Fruit fly (Drosophila melanogaster) whole organism, prepupa: ENCODE results near the gene ND-51.
A peak's percentile ranks its signal among the peaks of the same experiment; 100 is the strongest.

Experiments used
- Blimp-1 ChIP-seq: fragments of 200-800 bp; sonication (Bioruptor generic); optimal IDR thresholded peaks from 3 replicates; lab custom pipeline; 2017; ENCODE audit warnings: missing biosample characterization, missing genetic modification characterization, mild to moderate bottlenecking, moderate library complexity, missing genetic modification reagents
- CG10631 ChIP-seq: fragments of 200-800 bp; sonication (Bioruptor generic); optimal IDR thresholded peaks from 2 replicates; lab custom pipeline; 2016; ENCODE audit warnings: missing biosample characterization, missing genetic modification characterization
- CG10669 ChIP-seq: fragments of 200-800 bp; sonication (Bioruptor generic); optimal IDR thresholded peaks from 3 replicates; lab custom pipeline; 2018; ENCODE audit warnings: missing biosample characterization, mild to moderate bottlenecking, missing genetic modification characterization, moderate library complexity
- CG11762 ChIP-seq: fragments of 200-800 bp; sonication (Bioruptor generic); optimal IDR thresholded peaks from 3 replicates; lab custom pipeline; 2016; ENCODE audit warnings: missing biosample characterization, missing genetic modification characterization; ENCODE audit not compliant: insufficient read depth
- CG15336 ChIP-seq: fragments of 200-800 bp; sonication (Bioruptor generic); IDR thresholded peaks from 2 replicates; pipeline ENCODE4 v1.3.6; 2022; ENCODE audit warnings: missing biosample characterization, missing genetic modification characterization
- CG1621 ChIP-seq: fragments of 200-800 bp; sonication (Bioruptor generic); optimal IDR thresholded peaks from 3 replicates; lab custom pipeline; 2018; ENCODE audit warnings: missing biosample characterization, mild to moderate bottlenecking, missing genetic modification characterization
- CG16779 ChIP-seq: fragments of 200-800 bp; sonication (Bioruptor generic); optimal IDR thresholded peaks from 3 replicates; lab custom pipeline; 2017; ENCODE audit warnings: missing biosample characterization, mild to moderate bottlenecking, missing genetic modification characterization
- CG3032 ChIP-seq: fragments of 200-800 bp; optimal IDR thresholded peaks from 2 replicates; lab custom pipeline; 2019; ENCODE audit warnings: missing biosample characterization, mild to moderate bottlenecking, missing genetic modification characterization, moderate library complexity
- CG31627 ChIP-seq: fragments of 200-800 bp; sonication (Bioruptor generic); optimal IDR thresholded peaks from 3 replicates; lab custom pipeline; 2016; ENCODE audit warnings: missing biosample characterization, missing genetic modification characterization
- CG4318 ChIP-seq: fragments of 200-800 bp; sonication (Bioruptor generic); optimal IDR thresholded peaks from 3 replicates; lab custom pipeline; 2017; ENCODE audit warnings: missing biosample characterization, mild to moderate bottlenecking, missing genetic modification characterization
- CG6163 ChIP-seq: fragments of 200-800 bp; sonication (Bioruptor generic); IDR thresholded peaks from 3 replicates; pipeline ENCODE4 v1.3.6; 2022; ENCODE audit warnings: missing biosample characterization, missing genetic modification characterization
- CG6792 ChIP-seq: fragments of 200-800 bp; sonication (Bioruptor generic); optimal IDR thresholded peaks from 3 replicates; lab custom pipeline; 2016; ENCODE audit warnings: missing biosample characterization, missing genetic modification characterization
- CG6854 ChIP-seq: fragments of 200-800 bp; sonication (Bioruptor generic); optimal IDR thresholded peaks from 2 replicates; lab custom pipeline; 2017; ENCODE audit warnings: missing biosample characterization, mild to moderate bottlenecking, missing genetic modification characterization
- CG7368 ChIP-seq: fragments of 200-800 bp; sonication (Bioruptor generic); optimal IDR thresholded peaks from 3 replicates; lab custom pipeline; 2016; ENCODE audit warnings: missing biosample characterization, missing genetic modification characterization
- CG8319 ChIP-seq: fragments of 200-800 bp; sonication (Bioruptor generic); optimal IDR thresholded peaks from 3 replicates; lab custom pipeline; 2016; ENCODE audit warnings: missing biosample characterization, missing genetic modification characterization
- Eip75B ChIP-seq: fragments of 200-800 bp; sonication (Bioruptor generic); optimal IDR thresholded peaks from 3 replicates; lab custom pipeline; 2016; ENCODE audit warnings: missing biosample characterization, missing genetic modification characterization
- Eip78C ChIP-seq: fragments of 200-800 bp; sonication (Bioruptor generic); peaks from one replicate; lab custom pipeline; 2016; ENCODE audit warnings: missing biosample characterization, missing genetic modification characterization
- Ets21C ChIP-seq: fragments of 200-800 bp; sonication (Bioruptor generic); optimal IDR thresholded peaks from 3 replicates; lab custom pipeline; 2016; ENCODE audit warnings: missing biosample characterization, missing genetic modification characterization
- Ets96B ChIP-seq: fragments of 200-800 bp; optimal IDR thresholded peaks from 2 replicates; lab custom pipeline; 2019; ENCODE audit warnings: missing biosample characterization, mild to moderate bottlenecking, missing genetic modification characterization, moderate library complexity
- Hr39 ChIP-seq: fragments of 200-800 bp; sonication (Bioruptor generic); optimal IDR thresholded peaks from 2 replicates; lab custom pipeline; 2016; ENCODE audit warnings: missing biosample characterization, missing genetic modification characterization
- Hr4 ChIP-seq: fragments of 200-800 bp; sonication (Bioruptor generic); optimal IDR thresholded peaks from 3 replicates; lab custom pipeline; 2016; ENCODE audit warnings: missing biosample characterization, missing genetic modification characterization
- Met ChIP-seq: fragments of 200-800 bp; sonication (Bioruptor generic); optimal IDR thresholded peaks from 3 replicates; lab custom pipeline; 2016; ENCODE audit warnings: missing biosample characterization, missing genetic modification characterization
- OdsH ChIP-seq: fragments of 200-800 bp; sonication (Bioruptor generic); optimal IDR thresholded peaks from 3 replicates; lab custom pipeline; 2016; ENCODE audit warnings: missing biosample characterization, missing genetic modification characterization
- Smox ChIP-seq: fragments of 200-800 bp; sonication (Bioruptor generic); optimal IDR thresholded peaks from 3 replicates; lab custom pipeline; 2016; ENCODE audit warnings: missing biosample characterization, missing genetic modification characterization
- Sox102F ChIP-seq: fragments of 200-800 bp; sonication (Bioruptor generic); optimal IDR thresholded peaks from 2 replicates; lab custom pipeline; 2016; ENCODE audit warnings: missing biosample characterization, mild to moderate bottlenecking, missing genetic modification characterization
- Sox15 ChIP-seq: fragments of 200-800 bp; sonication (Bioruptor generic); optimal IDR thresholded peaks from 3 replicates; lab custom pipeline; 2016; ENCODE audit warnings: missing biosample characterization, missing genetic modification characterization
- cyc ChIP-seq: fragments of 200-800 bp; sonication (Bioruptor generic); optimal IDR thresholded peaks from 3 replicates; lab custom pipeline; 2016; ENCODE audit warnings: missing biosample characterization, missing genetic modification characterization
- dsx ChIP-seq: fragments of 200-800 bp; optimal IDR thresholded peaks from 3 replicates; lab custom pipeline; 2019; ENCODE audit warnings: missing biosample characterization, mild to moderate bottlenecking, missing genetic modification characterization, moderate library complexity; ENCODE audit not compliant: poor library complexity, severe bottlenecking
- eg ChIP-seq: fragments of 200-800 bp; sonication (Bioruptor generic); IDR thresholded peaks from 3 replicates; pipeline ENCODE4 v1.3.6; 2022; ENCODE audit warnings: missing biosample characterization, missing genetic modification characterization
- esn ChIP-seq: fragments of 200-800 bp; sonication (Bioruptor generic); optimal IDR thresholded peaks from 2 replicates; lab custom pipeline; 2016; ENCODE audit warnings: missing biosample characterization, mild to moderate bottlenecking, missing genetic modification characterization, moderate library complexity
- fkh ChIP-seq: fragments of 200-800 bp; sonication (Bioruptor generic); optimal IDR thresholded peaks from 3 replicates; lab custom pipeline; 2017; ENCODE audit warnings: missing biosample characterization, mild to moderate bottlenecking, missing genetic modification characterization, moderate library complexity
- lz ChIP-seq: fragments of 200-800 bp; sonication (Bioruptor generic); optimal IDR thresholded peaks from 3 replicates; lab custom pipeline; 2016; ENCODE audit warnings: missing biosample characterization, missing genetic modification characterization
- net ChIP-seq: fragments of 200-800 bp; sonication (Bioruptor generic); optimal IDR thresholded peaks from 3 replicates; lab custom pipeline; 2016; ENCODE audit warnings: missing biosample characterization, missing genetic modification characterization
- pdm3 ChIP-seq: fragments of 200-800 bp; sonication (Bioruptor generic); optimal IDR thresholded peaks from 3 replicates; lab custom pipeline; 2016; ENCODE audit warnings: missing biosample characterization, missing genetic modification characterization
- spab ChIP-seq: fragments of 200-800 bp; sonication (Bioruptor generic); optimal IDR thresholded peaks from 2 replicates; lab custom pipeline; 2017; ENCODE audit warnings: missing biosample characterization, mild to moderate bottlenecking, missing genetic modification characterization, missing genetic modification reagents
- ss ChIP-seq, 2 experiments: fragments of 200-800 bp; sonication (Bioruptor generic); optimal IDR thresholded peaks; 2 replicates in 1 of 2; 3 replicates in 1 of 2; lab custom pipeline; 2017 to 2018; ENCODE audit warnings: mild to moderate bottlenecking in 2 of 2, missing biosample characterization in 2 of 2, missing genetic modification characterization in 2 of 2, moderate library complexity in 1 of 2
- svp ChIP-seq: fragments of 200-800 bp; sonication (Bioruptor generic); peaks from one replicate; lab custom pipeline; 2016; ENCODE audit warnings: missing biosample characterization, missing genetic modification characterization
- vri ChIP-seq: fragments of 200-800 bp; sonication (Bioruptor generic); optimal IDR thresholded peaks from 3 replicates; lab custom pipeline; 2016; ENCODE audit warnings: missing biosample characterization, mild to moderate bottlenecking, missing genetic modification characterization

ND-51 gene

dm6 chr2L:6065823-6066222 lies 3.3 kb upstream of the ND-51 start, which contains the start of the genes Fbw5 and CG9147 (continued):
- TF ChIP-seq Eip75B: peak; percentile 100
- TF ChIP-seq Smox (GFP tag; lab: Kevin White, UChicago): peak; percentile 100
- TF ChIP-seq Sox15 (GFP tag; lab: Kevin White, UChicago): peak; percentile 99
- peak; percentile 100 for TF ChIP-seq CG6163 (GFP tag; lab: Robert Waterston, UW)
- peak; percentile 100 for TF ChIP-seq CG6792
- TF ChIP-seq CG10669 (GFP tag; lab: Kevin White, UChicago): peak; percentile 100
- peak; percentile 99 to 100 for TF ChIP-seq ss (GFP tag; optimal IDR thresholded peaks at IDR 0.05; lab: Kevin White, UChicago)
- TF ChIP-seq fkh (GFP tag; lab: Kevin White, UChicago): peak; percentile 96
- TF ChIP-seq pdm3 (GFP tag; lab: Kevin White, UChicago): peak; percentile 100
- peak; percentile 100 for TF ChIP-seq Ets96B (tag; lab: Kevin White, UChicago)
- peak; percentile 99 for TF ChIP-seq CG3032 (tag; lab: Kevin White, UChicago)
- TF ChIP-seq Blimp-1: peak; percentile 99
- TF ChIP-seq net (GFP tag; lab: Kevin White, UChicago): peak; percentile 100
- TF ChIP-seq OdsH: peak; percentile 100
- TF ChIP-seq CG16779 (tag; lab: Kevin White, UChicago): peak; percentile 99
- peak; percentile 99 for TF ChIP-seq CG8319
- peak; percentile 99 for TF ChIP-seq CG11762 (GFP tag; lab: Kevin White, UChicago)
- peak; percentile 100 for TF ChIP-seq Eip78C (GFP tag; lab: Kevin White, UChicago)
- TF ChIP-seq Hr39 (GFP tag; lab: Kevin White, UChicago): peak; percentile 100
- TF ChIP-seq Hr4 (GFP tag; lab: Kevin White, UChicago): peak; percentile 100
- TF ChIP-seq cyc (GFP tag; lab: Kevin White, UChicago): peak; percentile 100
- TF ChIP-seq lz (GFP tag; lab: Kevin White, UChicago): peak; percentile 100
- TF ChIP-seq CG31627 (GFP tag; lab: Kevin White, UChicago): peak; percentile 100
- peak; percentile 100 for TF ChIP-seq Sox102F (GFP tag; lab: Kevin White, UChicago)
- TF ChIP-seq spab (GFP tag; lab: Kevin White, UChicago): peak; percentile 99
- peak; percentile 100 for TF ChIP-seq svp (GFP tag; lab: Kevin White, UChicago)
- peak; percentile 99 for TF ChIP-seq CG1621 (tag; lab: Kevin White, UChicago)
- TF ChIP-seq eg (GFP tag; lab: Robert Waterston, UW): peak; percentile 100
- peak; percentile 100 for TF ChIP-seq CG10631 (GFP tag; lab: Kevin White, UChicago)

DNA sequence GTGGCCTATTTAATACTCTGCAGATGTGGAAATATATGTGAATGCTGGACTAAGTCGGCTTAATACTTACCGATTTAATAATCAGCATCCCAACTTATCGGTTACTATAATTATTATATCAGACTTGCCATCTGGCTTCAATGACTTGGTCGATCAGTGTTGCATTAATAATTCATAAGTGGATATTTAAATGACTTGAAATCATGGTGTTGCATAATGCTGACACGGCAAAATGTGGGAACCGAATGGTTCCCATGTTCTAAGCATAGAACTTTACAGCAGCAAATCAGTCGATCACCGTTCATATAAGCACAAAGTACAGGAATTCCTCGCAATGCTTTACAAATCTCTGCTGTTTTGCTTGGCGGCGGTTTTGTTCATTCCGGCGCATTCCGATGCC lies 2.3 kb downstream of the ND-51 start, which contains the start of gene CG34180:
CG34180 (plus strand) TSS at position 301 of the 400 bp plus-strand sequence.
- TF ChIP-seq CG7368 (no peak), Ets21C (GFP tag; lab: Kevin White, UChicago) (no peak), dsx (GFP tag; lab: Kevin White, UChicago) (no peak), vri (GFP tag; lab: Kevin White, UChicago) (no peak), pdm3 (GFP tag; lab: Kevin White, UChicago) (no peak), eg (GFP tag; lab: Robert Waterston, UW) (no peak), lz (GFP tag; lab: Kevin White, UChicago) (no peak), CG4318 (no peak), Met (no peak), esn (GFP tag; lab: Kevin White, UChicago) (no peak), Blimp-1 (no peak), CG3032 (tag; lab: Kevin White, UChicago) (no peak)
- TF ChIP-seq, all 60 proteins: peak for 0

DNA sequence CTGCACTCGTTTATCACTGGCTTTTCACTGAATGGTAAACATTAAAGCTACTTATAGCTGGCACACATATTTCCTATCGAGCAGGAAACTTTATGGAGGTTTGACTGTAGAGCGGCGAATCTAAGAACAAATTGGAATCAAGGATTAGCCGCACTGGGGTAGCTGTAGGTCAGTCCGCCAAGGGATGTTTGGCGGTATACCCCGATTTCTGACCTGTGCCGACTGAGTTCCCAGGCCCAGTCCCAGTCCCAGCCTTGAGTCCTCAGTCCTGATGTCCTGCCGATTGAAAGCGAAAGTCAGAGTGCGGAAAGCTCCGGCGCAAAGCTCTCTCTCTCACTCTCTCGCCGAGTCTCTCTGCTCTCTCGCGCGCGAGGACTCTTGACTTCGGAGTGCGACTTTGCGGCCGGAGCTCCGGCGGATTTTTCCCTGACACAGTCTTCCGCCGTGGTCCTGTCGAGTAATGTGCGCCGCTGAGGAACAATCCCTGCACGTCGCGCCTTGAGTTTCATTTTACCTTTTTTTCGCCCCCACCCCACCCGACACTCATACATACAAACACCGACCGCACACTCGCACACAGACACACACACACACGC lies 8.6 kb downstream of the ND-51 start, which contains the start of gene CG13995:
CG13995 (plus strand) TSS at position 429 of the 596 bp plus-strand sequence.
- TF ChIP-seq CG15336 (GFP tag; lab: Robert Waterston, UW) (0 out of 2 replicates have a peak, but pooled peaks have one; percentile 20), CG6854 (GFP tag; lab: Kevin White, UChicago) (no peak), ss (GFP tag; optimal IDR thresholded peaks at IDR 0.05; lab: Kevin White, UChicago) (peak; percentile 8 to 19), CG1621 (tag; lab: Kevin White, UChicago) (peak; percentile 53)
- TF ChIP-seq, all 60 proteins: peak for 3
